Worm (Caenorhabditis elegans) whole organism, midembryonic: ENCODE measurements around the gene lin-14.

Experiments
- cog-1 ChIP-seq: sonication (generic microtip); optimal IDR thresholded peaks from 2 replicates; lab custom pipeline; 2016; ENCODE audit warnings: missing genetic modification characterization, missing compliant biosample characterization
- flt-1 ChIP-seq: fragments of 200-800 bp; sonication (Bioruptor generic); IDR thresholded peaks from 2 replicates; pipeline ENCODE4 v1.3.6; 2022; ENCODE audit warnings: missing genetic modification characterization, missing compliant biosample characterization
- med-1 ChIP-seq: sonication (generic microtip); optimal IDR thresholded peaks from 2 replicates; lab custom pipeline; 2017; ENCODE audit warnings: missing genetic modification characterization, mild to moderate bottlenecking, missing compliant biosample characterization, antibody characterized with exemption, missing genetic modification reagents; ENCODE audit not compliant: insufficient read depth
- ref-1 ChIP-seq: fragments of 200-800 bp; sonication (Bioruptor generic); conservative IDR thresholded peaks from 2 replicates; pipeline ENCODE4 v1.3.6; 2022; ENCODE audit warnings: missing genetic modification reagents, missing genetic modification characterization, missing compliant biosample characterization
- tab-1 ChIP-seq: fragments of 200-800 bp; sonication (Bioruptor generic); IDR thresholded peaks from 2 replicates; pipeline ENCODE4 v1.3.6; 2022; ENCODE audit warnings: missing genetic modification characterization, missing compliant biosample characterization
- ztf-23 ChIP-seq: fragments of 200-800 bp; sonication (Bioruptor generic); IDR thresholded peaks from 2 replicates; pipeline ENCODE4 v1.3.6; 2022; ENCODE audit warnings: missing genetic modification reagents, missing genetic modification characterization, missing compliant biosample characterization
- ztf-29 ChIP-seq: fragments of 200-800 bp; sonication (Bioruptor generic); IDR thresholded peaks from 2 replicates; pipeline ENCODE4 v1.3.6; 2022; ENCODE audit warnings: missing genetic modification reagents, missing genetic modification characterization, missing compliant biosample characterization

DNA sequence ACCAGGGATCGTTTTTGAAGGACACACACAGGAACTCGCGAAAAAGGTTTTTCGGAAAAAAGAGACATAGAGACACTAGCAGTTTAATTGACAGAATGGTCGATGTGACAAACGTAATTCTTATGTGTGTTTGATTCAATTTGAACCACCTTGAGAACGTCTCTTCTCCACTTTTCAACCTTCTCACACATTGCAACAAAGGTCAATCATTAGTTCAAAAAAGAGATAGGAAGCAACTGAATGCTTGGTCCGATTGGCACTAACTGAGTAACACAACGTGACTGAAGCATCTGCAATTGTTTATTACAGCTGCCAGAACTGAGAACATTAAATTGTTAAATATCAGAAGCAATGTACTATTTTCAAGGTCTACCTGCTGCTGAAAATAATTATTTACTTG is 3.2 kb upstream of the lin-14 start:
- TF ChIP-seq ztf-23 (GFP tag; lab: Robert Waterston, UW) (no peak), flt-1 (GFP tag; lab: Robert Waterston, UW) (no peak), tab-1 (GFP tag; lab: Robert Waterston, UW) (no peak), cog-1 (no peak), med-1 (GFP tag; lab: Kevin White, UChicago) (no peak), ztf-29 (GFP tag; lab: Robert Waterston, UW) (no peak), ref-1 (GFP tag; lab: Robert Waterston, UW) (no peak)
